Worm (Caenorhabditis elegans): ENCODE data around the gene col-122.

Gene col-122

ce11 chrIV:9534342-9534741 lies 28.8 kb upstream of the col-122 start (continued):
- peak; percentile 88 for TF ChIP-seq snu-23 (GFP tag; optimal IDR thresholded peaks at IDR 0.05)
- TF ChIP-seq mdl-1 (tag; optimal IDR thresholded peaks at IDR 0.05) = peak in 1 of 2 experiments; percentile 71
- no peak for TF ChIP-seq mef-2 (tag; optimal IDR thresholded peaks at IDR 0.05)
- no peak for TF ChIP-seq lin-39 (tag; optimal IDR thresholded peaks at IDR 0.05)
- peak; percentile 94 for TF ChIP-seq blmp-1 (tag; optimal IDR thresholded peaks at IDR 0.05)
- TF ChIP-seq ceh-88 (GFP tag; IDR thresholded peaks at IDR 0.05) = peak; percentile 36; the same call in 1 of the 2 replicates
- no peak for TF ChIP-seq nhr-77 (tag; optimal IDR thresholded peaks at IDR 0.05)
- TF ChIP-seq nhr-19 (GFP tag; conservative IDR thresholded peaks at IDR 0.05) = peak; percentile 66

ce11 chrIV:9535105-9535504 lies 28.1 kb upstream of the col-122 start:
- TF ChIP-seq nhr-20 (tag; optimal IDR thresholded peaks at IDR 0.05) (peak; percentile 63), lin-14 (GFP tag; optimal IDR thresholded peaks at IDR 0.05) (peak; percentile 47), lin-35 (GFP tag; optimal IDR thresholded peaks at IDR 0.05) (peak in 1 of 2 experiments; percentile 20), sox-4 (tag; optimal IDR thresholded peaks at IDR 0.05) (no peak), nhr-19 (GFP tag; conservative IDR thresholded peaks at IDR 0.05) (peak; percentile 28), nhr-90 (tag; optimal IDR thresholded peaks at IDR 0.05; ENCODE audit: poor library complexity) (peak; percentile 39), nhr-85 (tag) (peak; percentile 76), pqm-1 (tag; optimal IDR thresholded peaks at IDR 0.05) (no peak), elt-3 (tag; optimal IDR thresholded peaks at IDR 0.05) (peak in 5 of 6 experiments; percentile 46 to 81 (median 76)), nhr-47 (tag; optimal IDR thresholded peaks at IDR 0.05) (no peak), skn-1 (tag; optimal IDR thresholded peaks at IDR 0.05) (no peak), snu-23 (GFP tag; optimal IDR thresholded peaks at IDR 0.05) (peak; percentile 58), tbx-2 (tag; optimal IDR thresholded peaks at IDR 0.05) (peak; percentile 30), xbp-1 (tag; optimal IDR thresholded peaks at IDR 0.05) (no peak), blmp-1 (tag; optimal IDR thresholded peaks at IDR 0.05) (peak; percentile 76), nhr-71 (tag; optimal IDR thresholded peaks at IDR 0.05) (peak; percentile 55), sup-37 (GFP tag; optimal IDR thresholded peaks at IDR 0.05) (no peak), fkh-10 (GFP tag; optimal IDR thresholded peaks at IDR 0.05) (no peak)

- TF ChIP-seq mdl-1 (tag; optimal IDR thresholded peaks at IDR 0.05) (no peak), F16B12.6 (tag; optimal IDR thresholded peaks at IDR 0.05) (no peak), nhr-20 (tag; optimal IDR thresholded peaks at IDR 0.05) (peak; percentile 16), fkh-8 (tag; optimal IDR thresholded peaks at IDR 0.05) (no peak), blmp-1 (tag; optimal IDR thresholded peaks at IDR 0.05) (peak; percentile 22), unc-86 (tag; optimal IDR thresholded peaks at IDR 0.05) (no peak), C16A3.4 (tag; optimal IDR thresholded peaks at IDR 0.05) (no peak), ces-1 (GFP tag; optimal IDR thresholded peaks at IDR 0.05) (no peak), nhr-85 (tag) (peak; percentile 82), tbx-2 (tag; optimal IDR thresholded peaks at IDR 0.05) (no peak), sup-37 (GFP tag; optimal IDR thresholded peaks at IDR 0.05) (no peak), ceh-8 (GFP tag; optimal IDR thresholded peaks at IDR 0.05) (no peak), lin-35 (GFP tag; optimal IDR thresholded peaks at IDR 0.05) (no peak), fkh-4 (tag; optimal IDR thresholded peaks at IDR 0.05; ENCODE audit: borderline replicate concordance) (no peak), efl-3 (GFP tag; optimal IDR thresholded peaks at IDR 0.05) (no peak), tlp-1 (tag; optimal IDR thresholded peaks at IDR 0.05) (no peak), nhr-76 (tag; optimal IDR thresholded peaks at IDR 0.05) (no peak), C04F5.9 (tag; optimal IDR thresholded peaks at IDR 0.05) (no peak), hlh-17 (GFP tag; optimal IDR thresholded peaks at IDR 0.05; ENCODE audit: borderline replicate concordance) (no peak), rnt-1 (tag; optimal IDR thresholded peaks at IDR 0.05) (no peak), swsn-7 (tag; optimal IDR thresholded peaks at IDR 0.05) (no peak), fos-1 (tag; optimal IDR thresholded peaks at IDR 0.05) (no peak), elt-2 (tag; optimal IDR thresholded peaks at IDR 0.05) (no peak), lir-3 (tag; optimal IDR thresholded peaks at IDR 0.05; ENCODE audit: poor library complexity) (no peak), aly-2 (tag; optimal IDR thresholded peaks at IDR 0.05) (no peak), sptf-1 (tag; optimal IDR thresholded peaks at IDR 0.05) (no peak), C34B4.2 (tag; optimal IDR thresholded peaks at IDR 0.05) (no peak), snu-23 (GFP tag; optimal IDR thresholded peaks at IDR 0.05) (no peak), lin-14 (GFP tag; optimal IDR thresholded peaks at IDR 0.05) (peak; percentile 19), mef-2 (tag; optimal IDR thresholded peaks at IDR 0.05) (no peak), unc-30 (tag; optimal IDR thresholded peaks at IDR 0.05) (no peak), ceh-82 (tag; optimal IDR thresholded peaks at IDR 0.05) (no peak), snpc-4 (tag; optimal IDR thresholded peaks at IDR 0.05) (no peak), fkh-10 (GFP tag; optimal IDR thresholded peaks at IDR 0.05) (no peak), dsc-1 (tag; optimal IDR thresholded peaks at IDR 0.05) (no peak), skn-1 (tag; optimal IDR thresholded peaks at IDR 0.05) (no peak)
These were observed 27.1 kb upstream of the col-122 start for ce11 chrIV:9536124-9536523.

Data from whole organism, L1 larva.